Worm (Caenorhabditis elegans) whole organism, L4/young adult: ENCODE results near the gene fbxc-34.

ENCODE experiments used
- dao-5 ChIP-seq: sonication (generic microtip); optimal IDR thresholded peaks from 2 replicates; lab custom pipeline; 2016; ENCODE audit warnings: missing genotype, missing genetic modification characterization, moderate library complexity, missing compliant biosample characterization
- him-1 ChIP-seq: sonication (generic microtip); optimal IDR thresholded peaks from 2 replicates; lab custom pipeline; 2016; ENCODE audit warnings: missing genotype, missing genetic modification reagents, missing genetic modification characterization, missing compliant biosample characterization

ce11 chrII:953052-953451 is 22.1 kb downstream of the fbxc-34 start:
- TF ChIP-seq him-1 (tag; lab: Kevin White, UChicago) (no peak), dao-5 (tag; lab: Kevin White, UChicago) (no peak)
